Worm (Caenorhabditis elegans) whole organism, L4 larva: ENCODE data around the gene nspg-6.
A peak's percentile ranks its signal among the peaks of the same experiment; 100 is the strongest.

ENCODE experiments used
- Y105C5A.15 ChIP-seq: fragments of 200-800 bp; sonication (Bioruptor generic); IDR thresholded peaks from 2 replicates; pipeline ENCODE4 v1.3.6; 2022; ENCODE audit warnings: missing genetic modification characterization, missing compliant biosample characterization
- Y48G9A.11 ChIP-seq: fragments of 200-800 bp; sonication (Bioruptor generic); IDR thresholded peaks from 2 replicates; pipeline ENCODE4 v1.3.6; 2022; ENCODE audit warnings: missing genetic modification reagents, missing genetic modification characterization, missing compliant biosample characterization
- aha-1 ChIP-seq: fragments of 150-350 bp; peaks from one replicate; lab custom pipeline; 2014; ENCODE audit warnings: missing biosample characterization, missing genetic modification characterization
- aly-2 ChIP-seq: sonication (generic microtip); optimal IDR thresholded peaks from 2 replicates; lab custom pipeline; 2018; ENCODE audit warnings: missing biosample characterization, missing genetic modification characterization
- arid-1 ChIP-seq: fragments of 200-800 bp; sonication (Bioruptor generic); conservative IDR thresholded peaks from 2 replicates; pipeline ENCODE4 v1.3.6; 2022; ENCODE audit warnings: missing genetic modification reagents, missing genetic modification characterization, missing compliant biosample characterization
- ceh-20 ChIP-seq: fragments of 200-800 bp; sonication (Bioruptor generic); IDR thresholded peaks from 2 replicates; pipeline ENCODE4 v1.3.6; 2022; ENCODE audit warnings: missing genetic modification reagents, missing genetic modification characterization, missing compliant biosample characterization
- ces-1 ChIP-seq: fragments of 150-350 bp; sonication (generic microtip); optimal IDR thresholded peaks from 4 replicates; lab custom pipeline; 2014; ENCODE audit warnings: missing biosample characterization, missing genetic modification reagents, missing genetic modification characterization
- ctbp-1 ChIP-seq: fragments of 200-800 bp; sonication (Bioruptor generic); IDR thresholded peaks from 2 replicates; pipeline ENCODE4 v1.3.6; 2022; ENCODE audit warnings: missing genetic modification reagents, missing genetic modification characterization, missing compliant biosample characterization
- daf-12 ChIP-seq: fragments of 150-350 bp; optimal IDR thresholded peaks from 2 replicates; lab custom pipeline; 2014; ENCODE audit warnings: missing biosample characterization, missing genetic modification reagents, missing genetic modification characterization
- daf-16 ChIP-seq, 3 experiments: sonication (generic microtip); optimal IDR thresholded peaks; 2 replicates each; lab custom pipeline; 2016 to 2017; ENCODE audit warnings: missing genetic modification characterization in 3 of 3, missing genetic modification reagents in 3 of 3, mild to moderate bottlenecking in 2 of 3, missing compliant biosample characterization in 2 of 3, missing biosample characterization in 1 of 3, moderate library complexity in 1 of 3
- dmd-6 ChIP-seq: fragments of 200-800 bp; sonication (Bioruptor generic); IDR thresholded peaks from 2 replicates; pipeline ENCODE4 v1.3.6; 2022; ENCODE audit warnings: missing genetic modification reagents, missing genetic modification characterization, missing compliant biosample characterization
- dpl-1 ChIP-seq: fragments of 150-350 bp; optimal IDR thresholded peaks from 2 replicates; lab custom pipeline; 2014; ENCODE audit warnings: missing biosample characterization, missing genetic modification reagents, missing genetic modification characterization
- duxl-1 ChIP-seq: sonication (generic microtip); optimal IDR thresholded peaks from 2 replicates; lab custom pipeline; 2016; ENCODE audit warnings: mild to moderate bottlenecking, missing genetic modification characterization, moderate library complexity, missing compliant biosample characterization; ENCODE audit not compliant: poor library complexity
- dve-1 ChIP-seq: sonication (generic microtip); optimal IDR thresholded peaks from 2 replicates; lab custom pipeline; 2017; ENCODE audit warnings: antibody characterized with exemption, mild to moderate bottlenecking, missing genetic modification characterization, missing compliant biosample characterization; ENCODE audit not compliant: insufficient read depth
- egl-27 ChIP-seq: sonication (generic microtip); optimal IDR thresholded peaks from 3 replicates; lab custom pipeline; 2017; ENCODE audit warnings: missing biosample characterization, missing genetic modification reagents, missing genetic modification characterization
- egl-43 ChIP-seq: fragments of 200-800 bp; sonication (Bioruptor generic); IDR thresholded peaks from 2 replicates; pipeline ENCODE4 v1.3.6; 2022; ENCODE audit warnings: missing genetic modification reagents, missing genetic modification characterization, missing compliant biosample characterization
- hif-1 ChIP-seq, 2 experiments: sonication (generic microtip); optimal IDR thresholded peaks; 2 replicates each; lab custom pipeline; 2016 to 2017; ENCODE audit warnings: missing compliant biosample characterization in 2 of 2, missing genetic modification characterization in 2 of 2, missing genetic modification reagents in 2 of 2, missing genotype in 2 of 2, mild to moderate bottlenecking in 1 of 2
- hlh-11 ChIP-seq: fragments of 200-800 bp; sonication (Bioruptor generic); optimal IDR thresholded peaks from 2 replicates; lab custom pipeline; 2018; ENCODE audit warnings: mild to moderate bottlenecking, missing genetic modification characterization, missing compliant biosample characterization
- hlh-30 ChIP-seq: sonication (generic microtip); optimal IDR thresholded peaks from 2 replicates; lab custom pipeline; 2017; ENCODE audit warnings: antibody characterized with exemption, mild to moderate bottlenecking, missing genetic modification characterization, missing compliant biosample characterization; ENCODE audit not compliant: insufficient read depth
- hmg-1.1 ChIP-seq: fragments of 200-800 bp; sonication (Bioruptor generic); IDR thresholded peaks from 2 replicates; pipeline ENCODE4 v1.3.6; 2022; ENCODE audit warnings: missing genetic modification reagents, missing genetic modification characterization, missing compliant biosample characterization
- lim-7 ChIP-seq: fragments of 200-800 bp; sonication (Bioruptor generic); IDR thresholded peaks from 2 replicates; pipeline ENCODE4 v1.3.6; 2022; ENCODE audit warnings: missing genetic modification characterization, missing compliant biosample characterization
- lin-29 ChIP-seq: fragments of 200-800 bp; sonication (Bioruptor generic); IDR thresholded peaks from 2 replicates; pipeline ENCODE4 v1.3.6; 2022; ENCODE audit warnings: missing genetic modification reagents, missing genetic modification characterization, missing compliant biosample characterization
- lir-3 ChIP-seq: sonication (generic microtip); optimal IDR thresholded peaks from 2 replicates; lab custom pipeline; 2016; ENCODE audit warnings: mild to moderate bottlenecking, missing genetic modification characterization, missing compliant biosample characterization
- lsy-2 ChIP-seq, 2 experiments: fragments of 150-350 bp in 1 of 2; sonication (generic microtip) in 1 of 2; optimal IDR thresholded peaks; 2 replicates each; lab custom pipeline; 2014 to 2017; ENCODE audit warnings: missing biosample characterization in 2 of 2, missing genetic modification characterization in 2 of 2
- mdl-1 ChIP-seq, 2 experiments: fragments of 150-350 bp in 1 of 2; sonication (generic microtip) in 1 of 2; optimal IDR thresholded peaks; 2 replicates each; lab custom pipeline; 2014 to 2017; ENCODE audit warnings: missing biosample characterization in 2 of 2, missing genetic modification characterization in 2 of 2
- mdt-29 ChIP-seq: fragments of 200-800 bp; sonication (Bioruptor generic); IDR thresholded peaks from 2 replicates; pipeline ENCODE4 v1.3.6; 2022; ENCODE audit warnings: missing genetic modification reagents, missing genetic modification characterization, missing compliant biosample characterization
- mep-1 ChIP-seq: fragments of 150-350 bp; sonication (generic microtip); optimal IDR thresholded peaks from 3 replicates; lab custom pipeline; 2014; ENCODE audit warnings: missing biosample characterization, missing genetic modification characterization
- mes-2 ChIP-seq: sonication (generic microtip); optimal IDR thresholded peaks from 2 replicates; lab custom pipeline; 2016; ENCODE audit warnings: missing genotype, mild to moderate bottlenecking, missing genetic modification characterization, missing compliant biosample characterization; ENCODE audit not compliant: poor library complexity, severe bottlenecking
- mxl-2 ChIP-seq: fragments of 200-800 bp; sonication (Bioruptor generic); conservative IDR thresholded peaks from 2 replicates; pipeline ENCODE4 v1.3.6; 2022; ENCODE audit warnings: missing genetic modification reagents, missing genetic modification characterization, missing compliant biosample characterization
- mxl-3 ChIP-seq: fragments of 200-800 bp; sonication (Bioruptor generic); optimal IDR thresholded peaks from 2 replicates; lab custom pipeline; 2018; ENCODE audit warnings: mild to moderate bottlenecking, missing genetic modification characterization, missing compliant biosample characterization
- nhr-10 ChIP-seq: fragments of 150-350 bp; optimal IDR thresholded peaks from 2 replicates; lab custom pipeline; 2014; ENCODE audit warnings: missing biosample characterization, missing genetic modification characterization
- nhr-25 ChIP-seq: sonication (generic microtip); optimal IDR thresholded peaks from 2 replicates; lab custom pipeline; 2017; ENCODE audit warnings: missing genetic modification characterization, mild to moderate bottlenecking, missing compliant biosample characterization, antibody characterized with exemption, moderate library complexity, borderline replicate concordance; ENCODE audit not compliant: insufficient read depth
- nhr-28 ChIP-seq: fragments of 150-350 bp; optimal IDR thresholded peaks from 2 replicates; lab custom pipeline; 2014; ENCODE audit warnings: missing biosample characterization, missing genetic modification characterization
- nhr-6 ChIP-seq: fragments of 150-350 bp; optimal IDR thresholded peaks from 2 replicates; lab custom pipeline; 2014; ENCODE audit warnings: missing biosample characterization, missing genetic modification characterization
- nhr-76 ChIP-seq: fragments of 150-350 bp; optimal IDR thresholded peaks from 2 replicates; lab custom pipeline; 2014; ENCODE audit warnings: missing biosample characterization, missing genetic modification characterization
- pha-4 ChIP-seq, 2 experiments: fragments of 150-350 bp in 1 of 2; fragments of 200-800 bp in 1 of 2; sonication (Bioruptor generic) in 1 of 2; IDR thresholded peaks in 1 of 2; optimal IDR thresholded peaks in 1 of 2; 2 replicates each; pipeline versions ENCODE4 v1.3.6 to Lab custom; 2014 to 2022; ENCODE audit warnings: missing genetic modification characterization in 2 of 2, missing genetic modification reagents in 2 of 2, missing biosample characterization in 1 of 2, missing compliant biosample characterization in 1 of 2
- rbr-2 ChIP-seq: sonication (generic microtip); optimal IDR thresholded peaks from 2 replicates; lab custom pipeline; 2016; ENCODE audit warnings: missing genotype, missing genetic modification characterization, missing compliant biosample characterization
- saeg-2 ChIP-seq: fragments of 200-800 bp; sonication (Bioruptor generic); IDR thresholded peaks from 2 replicates; pipeline ENCODE4 v1.3.6; 2022; ENCODE audit warnings: missing genetic modification reagents, missing genetic modification characterization, missing compliant biosample characterization
- tra-1 ChIP-seq: fragments of 200-800 bp; sonication (Bioruptor generic); IDR thresholded peaks from 2 replicates; pipeline ENCODE4 v1.3.6; 2022; ENCODE audit warnings: missing genetic modification reagents, missing genetic modification characterization, missing compliant biosample characterization
- unc-62 ChIP-seq, 3 experiments: fragments of 150-350 bp in 1 of 3; sonication (generic microtip); optimal IDR thresholded peaks in 2 of 3; peaks in 1 of 3; 1 replicate in 1 of 3; 2 replicates in 2 of 3; lab custom pipeline; 2014 to 2017; ENCODE audit warnings: missing biosample characterization in 3 of 3, missing genetic modification characterization in 3 of 3, missing genetic modification reagents in 3 of 3, missing genotype in 1 of 3
- zfp-3 ChIP-seq: fragments of 200-800 bp; sonication (Bioruptor generic); conservative IDR thresholded peaks from 2 replicates; pipeline ENCODE4 v1.3.6; 2022; ENCODE audit warnings: missing genetic modification reagents, missing genetic modification characterization, missing compliant biosample characterization
- ztf-7 ChIP-seq: fragments of 150-350 bp; optimal IDR thresholded peaks from 2 replicates; lab custom pipeline; 2014; ENCODE audit warnings: missing biosample characterization, missing genetic modification characterization

nspg-6 gene

ce11 chrIII:7272088-7272487 lies 42.7 kb downstream of the nspg-6 start:
- TF ChIP-seq dve-1 (tag; lab: Kevin White, UChicago) (peak; percentile 54), unc-62 (GFP tag; optimal IDR thresholded peaks at IDR 0.05 in 1 of 2; lab: Kevin White, UChicago) (peak in 1 of 2 experiments; percentile 11), unc-62 (tag; optimal IDR thresholded peaks at IDR 0.05; lab: Kevin White, UChicago) (no peak), mep-1 (peak; percentile 71), mes-2 (tag; lab: Kevin White, UChicago) (peak; percentile 62), hif-1 (tag; optimal IDR thresholded peaks at IDR 0.05; lab: Kevin White, UChicago) (peak in 1 of 2 experiments; percentile 30), ceh-20 (GFP tag; lab: Robert Waterston, UW) (no peak), mdl-1 (tag; optimal IDR thresholded peaks at IDR 0.05; lab: Kevin White, UChicago) (peak in 1 of 2 experiments; percentile 84), Y105C5A.15 (GFP tag; lab: Robert Waterston, UW) (no peak), hmg-1.1 (GFP tag; lab: Robert Waterston, UW) (peak; percentile 69), nhr-76 (tag; lab: Kevin White, UChicago) (no peak), lir-3 (tag; lab: Kevin White, UChicago) (no peak), hlh-30 (peak; percentile 97), ztf-7 (tag; lab: Kevin White, UChicago) (peak; percentile 26), aly-2 (tag; lab: Kevin White, UChicago) (no peak), aha-1 (peak; percentile 43), mxl-3 (GFP tag; lab: Kevin White, UChicago) (peak; percentile 34), nhr-28 (tag; lab: Kevin White, UChicago) (peak; percentile 40), pha-4 (GFP tag; IDR thresholded peaks at IDR 0.05; lab: Robert Waterston, UW) (no peak), pha-4 (tag; optimal IDR thresholded peaks at IDR 0.05; lab: Kevin White, UChicago) (peak; percentile 87), mxl-2 (GFP tag; lab: Robert Waterston, UW) (no peak), rbr-2 (tag; lab: Kevin White, UChicago) (peak; percentile 51), mdt-29 (GFP tag; lab: Robert Waterston, UW) (peak; percentile 61; the same call in 1 of the 2 replicates), saeg-2 (GFP tag; lab: Robert Waterston, UW) (no peak), daf-12 (tag; lab: Kevin White, UChicago) (no peak), egl-43 (GFP tag; lab: Robert Waterston, UW) (no peak), ctbp-1 (GFP tag; lab: Robert Waterston, UW) (no peak), daf-16 (GFP tag; optimal IDR thresholded peaks at IDR 0.05; lab: Kevin White, UChicago) (no peak), daf-16 (tag; optimal IDR thresholded peaks at IDR 0.05; lab: Kevin White, UChicago) (peak; percentile 21), arid-1 (GFP tag; lab: Robert Waterston, UW) (peak; percentile 41; the same call in 1 of the 2 replicates), nhr-25 (peak; percentile 15), dmd-6 (GFP tag; lab: Robert Waterston, UW) (peak; percentile 66), ces-1 (GFP tag; lab: Kevin White, UChicago) (no peak), nhr-6 (tag; lab: Kevin White, UChicago) (peak; percentile 78), nhr-10 (tag; lab: Kevin White, UChicago) (no peak), duxl-1 (no peak), lsy-2 (tag; optimal IDR thresholded peaks at IDR 0.05; lab: Kevin White, UChicago) (peak; percentile 5 to 68), lim-7 (GFP tag; lab: Robert Waterston, UW) (no peak), Y48G9A.11 (GFP tag; lab: Robert Waterston, UW) (no peak), dpl-1 (GFP tag; lab: Kevin White, UChicago) (peak; percentile 18), hlh-11 (peak; percentile 78), egl-27 (tag; lab: Kevin White, UChicago) (no peak), zfp-3 (GFP tag; lab: Robert Waterston, UW) (0 out of 2 replicates have a peak, but pooled peaks have one; percentile 37), lin-29 (GFP tag; lab: Robert Waterston, UW) (no peak), tra-1 (peak; percentile 71; the same call in 1 of the 2 replicates)
